Fruit fly (Drosophila melanogaster) whole organism, embryonic: Measurements from ENCODE around the gene CG42716.

Source experiments
- Abd-B ChIP-seq: fragments of 200-800 bp; sonication (Bioruptor generic); optimal IDR thresholded peaks from 2 replicates; lab custom pipeline; 2018; ENCODE audit warnings: missing biosample characterization, mild to moderate bottlenecking, missing genetic modification characterization, moderate library complexity
- CG10147 ChIP-seq: fragments of 200-800 bp; sonication (Bioruptor generic); optimal IDR thresholded peaks from 2 replicates; lab custom pipeline; 2019; ENCODE audit warnings: missing biosample characterization, mild to moderate bottlenecking, missing genetic modification characterization, moderate library complexity
- CG10267 ChIP-seq: fragments of 200-800 bp; sonication (Bioruptor generic); optimal IDR thresholded peaks from 2 replicates; lab custom pipeline; 2018; ENCODE audit warnings: missing biosample characterization, mild to moderate bottlenecking, missing genetic modification characterization, moderate library complexity
- CG10979 ChIP-seq: fragments of 200-800 bp; sonication (Bioruptor generic); optimal IDR thresholded peaks from 2 replicates; lab custom pipeline; 2018; ENCODE audit warnings: missing biosample characterization, mild to moderate bottlenecking, missing genetic modification characterization, moderate library complexity
- CG13424 ChIP-seq: fragments of 200-800 bp; sonication (Bioruptor generic); optimal IDR thresholded peaks from 2 replicates; lab custom pipeline; 2019; ENCODE audit warnings: missing biosample characterization, mild to moderate bottlenecking, missing genetic modification characterization, moderate library complexity
- CG14965 ChIP-seq: fragments of 200-800 bp; sonication (Bioruptor generic); optimal IDR thresholded peaks from 2 replicates; lab custom pipeline; 2016; ENCODE audit warnings: missing biosample characterization, missing genetic modification characterization, borderline replicate concordance
- CG15601 ChIP-seq: fragments of 200-800 bp; sonication (Bioruptor generic); optimal IDR thresholded peaks from 3 replicates; lab custom pipeline; 2019; ENCODE audit warnings: missing biosample characterization, mild to moderate bottlenecking, missing genetic modification characterization, moderate library complexity
- CG1602 ChIP-seq: fragments of 200-800 bp; sonication (Bioruptor generic); optimal IDR thresholded peaks from 3 replicates; lab custom pipeline; 2016; ENCODE audit warnings: missing biosample characterization, missing genetic modification characterization
- CG3065 ChIP-seq: fragments of 200-800 bp; sonication (Bioruptor generic); optimal IDR thresholded peaks from 2 replicates; lab custom pipeline; 2016; ENCODE audit warnings: missing biosample characterization, missing genetic modification characterization
- CG32772 ChIP-seq: fragments of 200-800 bp; sonication (Bioruptor generic); IDR thresholded peaks from 2 replicates; pipeline ENCODE4 v1.3.6; 2022; ENCODE audit warnings: missing biosample characterization, missing genetic modification characterization
- CG3847 ChIP-seq: fragments of 200-800 bp; sonication (Bioruptor generic); IDR thresholded peaks from 2 replicates; pipeline ENCODE4 v1.3.6; 2022; ENCODE audit warnings: missing biosample characterization, missing genetic modification characterization
- CG4282 ChIP-seq: fragments of 200-800 bp; sonication (Bioruptor generic); optimal IDR thresholded peaks from 2 replicates; lab custom pipeline; 2016; ENCODE audit warnings: missing biosample characterization, missing genetic modification characterization
- CG43689 ChIP-seq: fragments of 200-800 bp; sonication (Bioruptor generic); IDR thresholded peaks from 2 replicates; pipeline ENCODE4 v1.3.6; 2022; ENCODE audit warnings: missing biosample characterization, missing genetic modification characterization
- CG4404 ChIP-seq: fragments of 200-800 bp; sonication (Bioruptor generic); IDR thresholded peaks from 2 replicates; pipeline ENCODE4 v1.3.6; 2022; ENCODE audit warnings: missing biosample characterization, missing genetic modification characterization
- CG7839 ChIP-seq: fragments of 200-800 bp; sonication (Bioruptor generic); optimal IDR thresholded peaks from 3 replicates; lab custom pipeline; 2018; ENCODE audit warnings: missing biosample characterization, mild to moderate bottlenecking, missing genetic modification characterization, moderate library complexity
- CG9817 ChIP-seq: fragments of 200-800 bp; sonication (Bioruptor generic); optimal IDR thresholded peaks from 2 replicates; lab custom pipeline; 2018; ENCODE audit warnings: missing biosample characterization, mild to moderate bottlenecking, missing genetic modification characterization, moderate library complexity
- CTCF ChIP-seq: fragments of 200-800 bp; sonication (Bioruptor generic); optimal IDR thresholded peaks from 2 replicates; lab custom pipeline; 2017; ENCODE audit warnings: missing biosample characterization, mild to moderate bottlenecking, missing genetic modification characterization, moderate library complexity
- Dek ChIP-seq: fragments of 200-800 bp; sonication (Bioruptor generic); optimal IDR thresholded peaks from 3 replicates; lab custom pipeline; 2019; ENCODE audit warnings: missing biosample characterization, mild to moderate bottlenecking, missing genetic modification characterization, moderate library complexity
- Dip3 ChIP-seq: fragments of 200-800 bp; sonication (Bioruptor generic); optimal IDR thresholded peaks from 3 replicates; lab custom pipeline; 2016; ENCODE audit warnings: missing biosample characterization, missing genetic modification characterization
- E2f1 ChIP-seq: fragments of 200-800 bp; sonication (Bioruptor generic); IDR thresholded peaks from 2 replicates; pipeline ENCODE4 v1.3.6; 2022; ENCODE audit warnings: missing biosample characterization, missing genetic modification characterization
- ERR ChIP-seq: fragments of 200-800 bp; sonication (Bioruptor generic); optimal IDR thresholded peaks from 2 replicates; lab custom pipeline; 2016; ENCODE audit warnings: missing biosample characterization, missing genetic modification characterization
- Fer2 ChIP-seq: fragments of 200-800 bp; sonication (Bioruptor generic); optimal IDR thresholded peaks from 2 replicates; lab custom pipeline; 2018; ENCODE audit warnings: missing biosample characterization, mild to moderate bottlenecking, missing genetic modification characterization, moderate library complexity
- Hsf ChIP-seq: fragments of 200-800 bp; sonication (Bioruptor generic); optimal IDR thresholded peaks from 3 replicates; lab custom pipeline; 2016; ENCODE audit warnings: missing biosample characterization, missing genetic modification characterization
- Lim3 ChIP-seq: fragments of 200-800 bp; sonication (Bioruptor generic); IDR thresholded peaks from 2 replicates; pipeline ENCODE4 v1.3.6; 2022; ENCODE audit warnings: missing biosample characterization, missing genetic modification characterization
- Mad ChIP-seq: fragments of 200-800 bp; sonication (Bioruptor generic); optimal IDR thresholded peaks from 2 replicates; lab custom pipeline; 2016; ENCODE audit warnings: missing biosample characterization, missing genetic modification characterization
- Meics ChIP-seq: fragments of 200-800 bp; sonication (Bioruptor generic); optimal IDR thresholded peaks from 2 replicates; lab custom pipeline; 2017; ENCODE audit warnings: missing biosample characterization, mild to moderate bottlenecking, missing genetic modification characterization
- NC2α ChIP-seq: fragments of 200-800 bp; sonication (Bioruptor generic); optimal IDR thresholded peaks from 2 replicates; lab custom pipeline; 2016; ENCODE audit warnings: missing biosample characterization, missing genetic modification characterization
- NK7.1 ChIP-seq: fragments of 200-800 bp; sonication (Bioruptor generic); optimal IDR thresholded peaks from 3 replicates; lab custom pipeline; 2016; ENCODE audit warnings: missing biosample characterization, missing genetic modification characterization
- Neu2 ChIP-seq: fragments of 200-800 bp; sonication (Bioruptor generic); optimal IDR thresholded peaks from 3 replicates; lab custom pipeline; 2016; ENCODE audit warnings: missing biosample characterization, missing genetic modification characterization, borderline replicate concordance
- Opbp ChIP-seq: fragments of 200-800 bp; sonication (Bioruptor generic); IDR thresholded peaks from 3 replicates; pipeline ENCODE4 v1.3.6; 2022; ENCODE audit warnings: missing biosample characterization, missing genetic modification characterization; ENCODE audit not compliant: partially characterized antibody
- Pdp1 ChIP-seq, 2 experiments: fragments of 200-800 bp; sonication (Bioruptor generic); optimal IDR thresholded peaks; 3 replicates each; lab custom pipeline; 2016; ENCODE audit warnings: missing biosample characterization in 2 of 2, missing genetic modification characterization in 2 of 2, mild to moderate bottlenecking in 1 of 2, moderate library complexity in 1 of 2
- Sin3A ChIP-seq: fragments of >200 bp; optimal IDR thresholded peaks from 2 replicates; lab custom pipeline; 2018
- Sox102F ChIP-seq: fragments of 200-800 bp; sonication (Bioruptor generic); optimal IDR thresholded peaks from 2 replicates; lab custom pipeline; 2018; ENCODE audit warnings: missing biosample characterization, mild to moderate bottlenecking, missing genetic modification characterization, moderate library complexity
- Vsx1 ChIP-seq: fragments of 200-800 bp; sonication (Bioruptor generic); optimal IDR thresholded peaks from 2 replicates; lab custom pipeline; 2017; ENCODE audit warnings: missing biosample characterization, mild to moderate bottlenecking, missing genetic modification characterization, missing genetic modification reagents
- al ChIP-seq: fragments of 200-800 bp; sonication (Bioruptor generic); IDR thresholded peaks from 2 replicates; pipeline ENCODE4 v1.3.6; 2022; ENCODE audit warnings: missing biosample characterization, missing genetic modification characterization
- bab2 ChIP-seq: fragments of 200-800 bp; sonication (Bioruptor generic); optimal IDR thresholded peaks from 2 replicates; lab custom pipeline; 2016; ENCODE audit warnings: missing biosample characterization, missing genetic modification characterization
- chif ChIP-seq, 2 experiments: fragments of 200-800 bp; sonication (Bioruptor generic); optimal IDR thresholded peaks; 3 replicates each; lab custom pipeline; 2016; ENCODE audit warnings: missing biosample characterization in 2 of 2, missing genetic modification characterization in 2 of 2
- dan ChIP-seq: fragments of 200-800 bp; sonication (Bioruptor generic); IDR thresholded peaks from 2 replicates; pipeline ENCODE4 v1.3.6; 2022; ENCODE audit warnings: missing biosample characterization, missing genetic modification characterization
- esg ChIP-seq: fragments of 200-800 bp; sonication (Bioruptor generic); conservative IDR thresholded peaks from 2 replicates; pipeline ENCODE4 v1.3.6; 2022; ENCODE audit warnings: missing biosample characterization, missing genetic modification characterization
- eyg ChIP-seq: fragments of 200-800 bp; sonication (Bioruptor generic); optimal IDR thresholded peaks from 3 replicates; lab custom pipeline; 2016; ENCODE audit warnings: missing biosample characterization, missing genetic modification characterization
- hth ChIP-seq: fragments of >200 bp; optimal IDR thresholded peaks from 2 replicates; lab custom pipeline; 2017; ENCODE audit warnings: inconsistent platforms
- insv ChIP-seq, 2 experiments: fragments of 200-800 bp; sonication (Bioruptor generic); optimal IDR thresholded peaks; 3 replicates each; lab custom pipeline; 2016 to 2018; ENCODE audit warnings: missing biosample characterization in 2 of 2, missing genetic modification characterization in 2 of 2
- lov ChIP-seq, 2 experiments: fragments of 200-800 bp in 1 of 2; fragments of >200 bp in 1 of 2; sonication (Bioruptor generic) in 1 of 2; IDR thresholded peaks in 1 of 2; optimal IDR thresholded peaks in 1 of 2; 2 replicates in 1 of 2; 3 replicates in 1 of 2; pipeline versions ENCODE4 v1.3.6 to Lab custom; 2017 to 2022; ENCODE audit warnings: missing biosample characterization in 1 of 2, missing genetic modification characterization in 1 of 2
- peb ChIP-seq: fragments of 200-800 bp; sonication (Bioruptor generic); IDR thresholded peaks from 2 replicates; pipeline ENCODE4 v1.3.6; 2022; ENCODE audit warnings: missing biosample characterization, missing genetic modification characterization
- prd ChIP-seq, 3 experiments: fragments of >200 bp in 2 of 3; fragments of 200-800 bp in 1 of 3; sonication (Bioruptor generic) in 1 of 3; optimal IDR thresholded peaks in 2 of 3; IDR thresholded peaks in 1 of 3; 2 replicates in 2 of 3; 3 replicates in 1 of 3; pipeline versions ENCODE4 v1.3.6 to Lab custom; 2017 to 2022; ENCODE audit warnings: missing biosample characterization in 1 of 3, missing genetic modification characterization in 1 of 3
- pzg ChIP-seq: fragments of 200-800 bp; sonication (Bioruptor generic); optimal IDR thresholded peaks from 3 replicates; lab custom pipeline; 2018; ENCODE audit warnings: missing biosample characterization, mild to moderate bottlenecking, missing genetic modification characterization, moderate library complexity
- run ChIP-seq: fragments of 200-800 bp; sonication (Bioruptor generic); optimal IDR thresholded peaks from 3 replicates; lab custom pipeline; 2018; ENCODE audit warnings: missing biosample characterization, mild to moderate bottlenecking, missing genetic modification characterization
- so ChIP-seq: fragments of 200-800 bp; sonication (Bioruptor generic); IDR thresholded peaks from 3 replicates; pipeline ENCODE4 v1.3.6; 2022; ENCODE audit warnings: missing biosample characterization, missing genetic modification characterization
- tio ChIP-seq: fragments of 200-800 bp; sonication (Bioruptor generic); optimal IDR thresholded peaks from 2 replicates; lab custom pipeline; 2017; ENCODE audit warnings: missing biosample characterization, missing genetic modification characterization, inconsistent platforms
- ttk ChIP-seq: fragments of 200-800 bp; sonication (Bioruptor generic); IDR thresholded peaks from 2 replicates; pipeline ENCODE4 v2.1.2; 2022; ENCODE audit warnings: missing biosample characterization, missing genetic modification characterization
- zfh1 ChIP-seq: fragments of 200-800 bp; sonication (Bioruptor generic); IDR thresholded peaks from 3 replicates; pipeline ENCODE4 v1.3.6; 2022; ENCODE audit warnings: missing biosample characterization, missing genetic modification characterization

Gene CG42716

DNA sequence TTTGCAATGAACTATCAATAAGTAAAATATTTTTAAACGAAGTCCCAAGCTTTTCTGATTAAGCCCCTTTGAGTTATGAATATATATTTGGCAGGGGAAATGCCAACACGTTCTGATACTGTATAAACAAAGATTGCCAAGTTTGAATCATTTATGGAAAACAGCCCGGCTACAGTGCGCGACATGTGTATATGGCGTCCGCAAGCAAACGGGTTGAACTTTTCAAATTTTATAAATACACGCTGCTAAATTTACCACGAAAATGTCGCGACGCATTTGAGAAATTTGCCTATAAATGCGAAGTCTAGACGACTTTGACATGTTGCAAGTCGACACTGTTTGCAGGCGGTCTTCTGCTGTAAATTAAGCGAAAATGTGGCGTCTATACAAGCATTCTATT is 14.5 kb downstream of the CG42716 start (continued):
- TF ChIP-seq insv (GFP tag; optimal IDR thresholded peaks at IDR 0.05; lab: Kevin White, UChicago) (no peak), ttk (GFP tag; lab: Robert Waterston, UW) (0 out of 2 replicates have a peak, but pooled peaks have one; percentile 20), E2f1 (GFP tag; lab: Robert Waterston, UW) (peak; percentile 51; the same call in 1 of the 2 replicates), bab2 (GFP tag; lab: Kevin White, UChicago) (peak; percentile 54), CG3065 (GFP tag; lab: Kevin White, UChicago) (no peak), Vsx1 (GFP tag; lab: Kevin White, UChicago) (no peak), so (GFP tag; lab: Robert Waterston, UW) (peak; percentile 84; the same call in 2 of the 3 replicates), chif (GFP tag; optimal IDR thresholded peaks at IDR 0.05; lab: Kevin White, UChicago) (no peak), CG43689 (GFP tag; lab: Robert Waterston, UW) (peak; percentile 48), Dip3 (GFP tag; lab: Kevin White, UChicago) (peak; percentile 49), CG10147 (peak; percentile 40), pzg (GFP tag; lab: Kevin White, UChicago) (no peak), CG14965 (GFP tag; lab: Kevin White, UChicago) (no peak), Meics (peak; percentile 55), CG32772 (GFP tag; lab: Robert Waterston, UW) (no peak), zfh1 (GFP tag; lab: Robert Waterston, UW) (peak; percentile 51; the same call in 1 of the 3 replicates), dan (no peak), CG4404 (no peak), Dek (peak; percentile 48), hth (no peak), Abd-B (GFP tag; lab: Kevin White, UChicago) (no peak), Neu2 (no peak), tio (GFP tag; lab: Kevin White, UChicago) (no peak), lov (optimal IDR thresholded peaks at IDR 0.05; lab: Kevin White, UChicago) (no peak), lov (GFP tag; IDR thresholded peaks at IDR 0.05; lab: Robert Waterston, UW) (no peak), NK7.1 (GFP tag; lab: Kevin White, UChicago) (no peak), Mad (GFP tag; lab: Kevin White, UChicago) (peak; percentile 20), Sin3A (lab: Kevin White, UChicago) (no peak), CG7839 (peak; percentile 55), peb (GFP tag; lab: Robert Waterston, UW) (no peak), CG13424 (peak; percentile 60), CG1602 (GFP tag; lab: Kevin White, UChicago) (no peak), prd (optimal IDR thresholded peaks at IDR 0.05; lab: Kevin White, UChicago) (no peak), prd (GFP tag; IDR thresholded peaks at IDR 0.05; lab: Robert Waterston, UW) (peak; percentile 64), NC2α (GFP tag; lab: Kevin White, UChicago) (no peak), esg (peak; percentile 59), eyg (GFP tag; lab: Kevin White, UChicago) (peak; percentile 43), CG3847 (GFP tag; lab: Robert Waterston, UW) (0 out of 2 replicates have a peak, but pooled peaks have one; percentile 45), ERR (GFP tag; lab: Kevin White, UChicago) (no peak), Opbp (no peak), CG10979 (tag; lab: Kevin White, UChicago) (no peak), run (tag; lab: Kevin White, UChicago) (no peak), Hsf (GFP tag; lab: Kevin White, UChicago) (peak; percentile 32), al (GFP tag; lab: Robert Waterston, UW) (peak; percentile 56; the same call in 1 of the 2 replicates), Sox102F (GFP tag; lab: Kevin White, UChicago) (peak; percentile 31), CG9817 (tag; lab: Kevin White, UChicago) (peak; percentile 43), CG15601 (tag; lab: Kevin White, UChicago) (no peak), Fer2 (tag; lab: Kevin White, UChicago) (no peak), CG10267 (tag; lab: Kevin White, UChicago) (no peak), Lim3 (no peak), Pdp1 (GFP tag; optimal IDR thresholded peaks at IDR 0.05; lab: Kevin White, UChicago) (no peak), CTCF (GFP tag; lab: Kevin White, UChicago) (no peak), CG4282 (GFP tag; lab: Kevin White, UChicago) (no peak)
